Fruit fly (Drosophila melanogaster) whole organism, embryonic: ENCODE results near the gene Rab9Fa.

Source experiments
- Atf-2 ChIP-seq: fragments of 200-800 bp; sonication (Bioruptor generic); optimal IDR thresholded peaks from 2 replicates; lab custom pipeline; 2016; ENCODE audit warnings: missing biosample characterization, missing genetic modification characterization
- ac ChIP-seq: fragments of 200-800 bp; sonication (Bioruptor generic); optimal IDR thresholded peaks from 3 replicates; lab custom pipeline; 2017; ENCODE audit warnings: missing biosample characterization, mild to moderate bottlenecking, missing genetic modification characterization
- pnt ChIP-seq: fragments of 200-800 bp; sonication (Bioruptor generic); optimal IDR thresholded peaks from 3 replicates; lab custom pipeline; 2016; ENCODE audit warnings: missing biosample characterization, missing genetic modification characterization

DNA sequence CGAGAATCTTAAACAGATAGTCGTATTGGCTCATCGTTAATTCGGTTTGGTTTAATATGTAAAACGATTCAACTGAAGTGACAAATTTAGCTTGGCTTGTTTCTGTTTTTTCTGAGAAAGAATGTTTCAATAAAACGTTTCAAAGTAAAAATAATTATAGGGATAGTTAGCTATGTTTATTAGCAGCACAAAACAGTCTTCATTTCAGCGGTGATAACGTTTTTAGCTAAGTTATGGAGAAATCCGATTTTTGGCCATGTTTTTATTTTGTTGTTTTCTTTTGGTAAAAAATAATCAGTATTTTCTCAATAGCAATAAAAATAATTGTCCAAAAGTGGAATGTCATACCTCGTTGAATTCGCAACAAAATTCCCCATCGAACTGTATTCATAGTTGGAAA lies 1.6 kb upstream of the Rab9Fa start, which contains the start of gene Rab9Fb:
- TF ChIP-seq pnt (no peak), ac (no peak), Atf-2 (GFP tag; lab: Kevin White, UChicago) (no peak)
